Fruit fly (Drosophila melanogaster) whole organism, prepupa: Measurements from ENCODE around the gene Arl2.

Experiments
- CG16779 ChIP-seq: fragments of 200-800 bp; sonication (Bioruptor generic); optimal IDR thresholded peaks from 3 replicates; lab custom pipeline; 2017; ENCODE audit warnings: missing biosample characterization, mild to moderate bottlenecking, missing genetic modification characterization
- CG3919 ChIP-seq: fragments of 200-800 bp; sonication (Bioruptor generic); optimal IDR thresholded peaks from 3 replicates; lab custom pipeline; 2016; ENCODE audit warnings: missing biosample characterization, missing genetic modification characterization
- CG7368 ChIP-seq: fragments of 200-800 bp; sonication (Bioruptor generic); optimal IDR thresholded peaks from 3 replicates; lab custom pipeline; 2016; ENCODE audit warnings: missing biosample characterization, missing genetic modification characterization
- CG9139 ChIP-seq: fragments of 200-800 bp; sonication (Bioruptor generic); optimal IDR thresholded peaks from 3 replicates; lab custom pipeline; 2017; ENCODE audit warnings: missing biosample characterization, mild to moderate bottlenecking, missing genetic modification characterization
- Hr4 ChIP-seq: fragments of 200-800 bp; sonication (Bioruptor generic); optimal IDR thresholded peaks from 3 replicates; lab custom pipeline; 2016; ENCODE audit warnings: missing biosample characterization, missing genetic modification characterization
- dsx ChIP-seq: fragments of 200-800 bp; optimal IDR thresholded peaks from 3 replicates; lab custom pipeline; 2019; ENCODE audit warnings: missing biosample characterization, mild to moderate bottlenecking, missing genetic modification characterization, moderate library complexity; ENCODE audit not compliant: poor library complexity, severe bottlenecking
- eg ChIP-seq: fragments of 200-800 bp; sonication (Bioruptor generic); IDR thresholded peaks from 3 replicates; pipeline ENCODE4 v1.3.6; 2022; ENCODE audit warnings: missing biosample characterization, missing genetic modification characterization
- fd59A ChIP-seq: fragments of 200-800 bp; sonication (Bioruptor generic); optimal IDR thresholded peaks from 2 replicates; lab custom pipeline; 2017; ENCODE audit warnings: missing biosample characterization, mild to moderate bottlenecking, missing genetic modification characterization, missing genetic modification reagents
- ss ChIP-seq, 2 experiments: fragments of 200-800 bp; sonication (Bioruptor generic); optimal IDR thresholded peaks; 2 replicates in 1 of 2; 3 replicates in 1 of 2; lab custom pipeline; 2017 to 2018; ENCODE audit warnings: mild to moderate bottlenecking in 2 of 2, missing biosample characterization in 2 of 2, missing genetic modification characterization in 2 of 2, moderate library complexity in 1 of 2
- topi ChIP-seq: fragments of 200-800 bp; sonication (Bioruptor generic); optimal IDR thresholded peaks from 3 replicates; lab custom pipeline; 2016; ENCODE audit warnings: missing biosample characterization, missing genetic modification characterization

DNA sequence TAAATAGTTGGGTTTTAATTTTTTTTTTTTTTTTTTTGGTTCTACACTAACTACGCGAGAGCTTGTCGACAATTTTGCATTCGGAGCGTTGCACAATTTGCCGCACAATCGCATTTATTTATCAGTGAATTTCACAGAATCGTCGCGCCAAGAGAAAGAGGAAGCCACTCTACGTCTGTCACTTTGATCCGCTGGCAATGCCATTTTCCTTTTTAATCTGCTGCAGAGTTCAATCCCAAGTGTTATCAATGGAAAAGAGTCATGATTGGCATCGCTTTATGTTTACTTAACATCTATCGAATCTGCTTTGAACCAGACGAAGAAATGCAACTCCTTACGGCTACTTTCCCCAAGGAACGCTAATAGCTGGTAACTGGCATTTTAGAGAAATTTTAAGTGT is 11.3 kb upstream of the Arl2 start:
- TF ChIP-seq CG16779 (no peak), Hr4 (GFP tag; lab: Kevin White, UChicago) (no peak), ss (GFP tag; optimal IDR thresholded peaks at IDR 0.05; lab: Kevin White, UChicago) (no peak), dsx (peak; percentile 54), CG7368 (GFP tag; lab: Kevin White, UChicago) (no peak), eg (no peak), topi (GFP tag; lab: Kevin White, UChicago) (no peak), fd59A (GFP tag; lab: Kevin White, UChicago) (no peak), CG9139 (GFP tag; lab: Kevin White, UChicago) (no peak), CG3919 (no peak)
